Worm (Caenorhabditis elegans): ENCODE results near the gene pvf-1.

- TF ChIP-seq zag-1 (tag; optimal IDR thresholded peaks at IDR 0.05): no peak
- TF ChIP-seq ama-1 (optimal IDR thresholded peaks at IDR 0.05): no peak
- no peak for TF ChIP-seq daf-12 (tag; optimal IDR thresholded peaks at IDR 0.05)
- TF ChIP-seq egl-27 (tag; optimal IDR thresholded peaks at IDR 0.05): no peak
- no peak for TF ChIP-seq ceh-82 (tag; optimal IDR thresholded peaks at IDR 0.05)
These were observed 17.8 kb downstream of the pvf-1 start for ce11 chrIII:1806183-1806798.

Measured in whole organism, L3 larva.